Worm (Caenorhabditis elegans) whole organism, L4/young adult: Measurements from ENCODE around the gene cut-2.

ENCODE experiments used
- W03F9.2 ChIP-seq: fragments of 150-350 bp; optimal IDR thresholded peaks from 2 replicates; lab custom pipeline; 2014; ENCODE audit warnings: missing biosample characterization, missing genetic modification characterization
- dao-5 ChIP-seq: sonication (generic microtip); optimal IDR thresholded peaks from 2 replicates; lab custom pipeline; 2016; ENCODE audit warnings: missing genotype, missing genetic modification characterization, moderate library complexity, missing compliant biosample characterization
- him-1 ChIP-seq: sonication (generic microtip); optimal IDR thresholded peaks from 2 replicates; lab custom pipeline; 2016; ENCODE audit warnings: missing genotype, missing genetic modification reagents, missing genetic modification characterization, missing compliant biosample characterization

cut-2 gene

DNA sequence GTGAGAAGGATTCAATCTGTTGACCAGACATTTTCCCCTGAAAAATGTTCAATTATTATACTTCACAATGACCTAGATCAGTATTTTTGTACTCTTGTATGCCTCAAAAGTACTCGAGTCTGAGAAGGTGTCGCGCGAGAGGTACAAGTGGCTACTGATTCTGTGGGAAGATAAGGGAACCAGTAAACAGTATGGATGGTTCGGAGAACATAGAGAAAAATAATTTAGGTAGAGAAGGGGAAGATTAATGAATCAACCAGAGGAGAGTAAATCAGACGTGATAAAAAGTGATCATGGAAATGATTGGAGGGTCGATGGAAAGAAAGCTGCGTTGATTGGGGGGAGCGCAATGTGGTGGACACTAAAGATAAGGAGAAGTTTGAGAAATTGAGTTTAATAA is 25.3 kb upstream of the cut-2 start:
- TF ChIP-seq him-1 (tag; lab: Kevin White, UChicago), result no peak
- TF ChIP-seq W03F9.2 (tag; lab: Kevin White, UChicago), result no peak
- no peak for TF ChIP-seq dao-5 (tag; lab: Kevin White, UChicago)

ce11 chrV:13390936-13391335 is 23.8 kb upstream of the cut-2 start:
- TF ChIP-seq W03F9.2 (tag; lab: Kevin White, UChicago), result no peak
- TF ChIP-seq him-1 (tag; lab: Kevin White, UChicago), result no peak
- TF ChIP-seq dao-5 (tag; lab: Kevin White, UChicago), result no peak

- no peak for TF ChIP-seq dao-5 (tag; lab: Kevin White, UChicago)
- TF ChIP-seq him-1 (tag; lab: Kevin White, UChicago), result peak; percentile 8
These were observed 23.1 kb upstream of the cut-2 start, which contains the start of gene somi-1 for ce11 chrV:13391378-13392258. Gene somi-1, minus strand, starts transcription at chrV:13391395.

DNA sequence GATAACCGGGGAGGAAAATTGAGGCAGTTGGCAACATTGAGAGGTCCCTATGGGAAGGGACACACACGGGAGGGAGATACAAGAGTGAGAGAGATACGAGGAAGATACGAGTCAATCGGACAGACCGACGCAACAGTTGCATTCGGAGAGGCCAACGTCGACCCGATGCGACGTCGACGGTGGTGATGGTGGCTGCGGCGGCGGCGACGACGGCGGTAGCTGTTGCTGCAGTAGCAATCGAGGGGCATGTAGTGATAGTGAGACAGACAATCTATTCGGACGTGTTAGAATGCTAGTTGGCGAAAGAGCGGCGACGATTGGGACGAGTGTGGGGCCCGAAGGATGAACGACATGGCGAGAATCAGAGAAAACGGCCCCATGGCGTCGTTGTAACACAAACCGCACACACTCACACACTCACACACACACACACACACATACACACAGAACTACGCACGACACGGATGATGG is 21.4 kb upstream of the cut-2 start:
- no peak for TF ChIP-seq W03F9.2 (tag; lab: Kevin White, UChicago)
- no peak for TF ChIP-seq him-1 (tag; lab: Kevin White, UChicago)
- no peak for TF ChIP-seq dao-5 (tag; lab: Kevin White, UChicago)

DNA sequence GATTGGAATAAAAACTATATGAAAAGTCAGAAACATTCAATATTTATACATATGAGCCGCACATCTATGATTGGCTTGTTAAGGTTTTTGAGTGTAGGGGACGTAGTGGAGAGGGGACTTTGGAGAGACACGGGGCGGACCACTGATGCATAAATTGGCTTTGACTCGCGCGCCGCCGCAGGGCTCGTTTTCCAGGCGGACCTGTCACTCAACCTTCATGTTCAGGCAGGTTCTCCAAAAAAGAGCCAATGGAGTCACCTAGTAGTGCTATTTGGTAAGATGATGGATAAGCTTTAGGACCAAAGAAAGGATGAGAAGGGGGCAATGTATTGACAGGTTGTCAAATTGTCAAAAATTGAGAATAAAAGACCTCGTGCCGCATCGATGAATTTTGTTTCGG is 19.8 kb upstream of the cut-2 start:
- no peak for TF ChIP-seq dao-5 (tag; lab: Kevin White, UChicago)
- TF ChIP-seq him-1 (tag; lab: Kevin White, UChicago), result no peak
- no peak for TF ChIP-seq W03F9.2 (tag; lab: Kevin White, UChicago)

- TF ChIP-seq dao-5 (tag; lab: Kevin White, UChicago) (no peak), him-1 (tag; lab: Kevin White, UChicago) (peak; percentile 70), W03F9.2 (tag; lab: Kevin White, UChicago) (no peak)
These were observed 18.3 kb upstream of the cut-2 start for ce11 chrV:13396426-13396825.

DNA sequence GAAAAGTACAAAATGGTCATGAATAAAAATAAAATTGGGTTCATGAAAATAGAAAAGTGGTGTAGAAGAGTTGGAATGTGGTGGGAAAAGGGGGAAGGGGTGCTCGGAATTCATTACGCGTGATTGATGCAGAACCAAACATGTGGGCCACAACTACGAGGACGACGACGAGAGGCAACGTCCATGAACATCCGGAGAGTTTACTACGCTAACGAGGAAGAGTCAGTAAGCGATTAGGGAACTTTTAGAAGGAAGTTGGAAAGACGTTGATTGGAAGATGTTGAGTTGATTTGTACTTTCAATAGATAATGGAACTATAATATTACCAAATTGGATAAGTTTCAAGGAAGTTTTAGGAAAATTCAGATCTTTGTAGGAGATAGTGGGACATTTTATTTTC is 13.1 kb upstream of the cut-2 start:
- TF ChIP-seq dao-5 (tag; lab: Kevin White, UChicago), result no peak
- no peak for TF ChIP-seq him-1 (tag; lab: Kevin White, UChicago)
- no peak for TF ChIP-seq W03F9.2 (tag; lab: Kevin White, UChicago)

DNA sequence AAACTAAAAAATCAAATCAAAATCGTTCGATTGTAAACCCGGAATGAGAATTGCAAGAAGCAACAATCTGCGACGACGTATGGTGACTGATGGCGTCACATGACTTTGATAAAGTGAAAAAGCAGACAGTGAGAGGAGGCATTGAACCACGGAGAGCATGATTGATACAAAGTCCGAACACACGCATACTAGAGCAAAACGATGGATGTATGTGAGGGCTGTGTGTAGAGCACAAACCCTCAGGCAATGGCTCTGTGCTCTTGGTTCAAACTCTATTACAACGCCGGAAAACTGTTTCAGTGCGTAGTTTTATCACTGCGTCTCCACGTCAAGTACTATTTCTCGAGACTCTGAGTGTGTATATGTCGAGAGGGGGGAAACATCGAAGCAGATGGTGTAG is 12.2 kb upstream of the cut-2 start:
- TF ChIP-seq him-1 (tag; lab: Kevin White, UChicago), result no peak

DNA sequence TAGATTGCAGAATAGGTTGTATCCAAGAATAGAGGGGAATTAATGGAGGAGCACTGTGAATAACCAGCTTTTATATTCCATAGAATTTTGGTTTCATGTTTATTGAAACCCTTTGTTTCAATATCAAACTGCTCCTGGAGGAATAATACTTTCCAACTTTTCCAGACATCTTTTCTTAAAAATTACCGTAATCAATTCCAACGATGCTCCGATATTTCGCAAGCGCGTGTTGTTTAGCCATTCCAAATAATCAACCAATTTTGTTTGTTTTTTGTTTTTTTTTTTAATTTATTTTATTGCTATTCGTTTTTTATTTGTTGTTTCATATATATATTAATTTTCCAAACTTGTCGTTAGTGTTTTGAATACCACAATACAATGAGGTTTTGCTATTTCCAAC is 8.7 kb upstream of the cut-2 start, which contains the start of gene cutl-1:
Gene cutl-1, minus strand, starts transcription at position 83 of the 400 bp plus-strand sequence.
- no peak for TF ChIP-seq dao-5 (tag; lab: Kevin White, UChicago)
- TF ChIP-seq him-1 (tag; lab: Kevin White, UChicago), result no peak
- TF ChIP-seq W03F9.2 (tag; lab: Kevin White, UChicago), result no peak

DNA sequence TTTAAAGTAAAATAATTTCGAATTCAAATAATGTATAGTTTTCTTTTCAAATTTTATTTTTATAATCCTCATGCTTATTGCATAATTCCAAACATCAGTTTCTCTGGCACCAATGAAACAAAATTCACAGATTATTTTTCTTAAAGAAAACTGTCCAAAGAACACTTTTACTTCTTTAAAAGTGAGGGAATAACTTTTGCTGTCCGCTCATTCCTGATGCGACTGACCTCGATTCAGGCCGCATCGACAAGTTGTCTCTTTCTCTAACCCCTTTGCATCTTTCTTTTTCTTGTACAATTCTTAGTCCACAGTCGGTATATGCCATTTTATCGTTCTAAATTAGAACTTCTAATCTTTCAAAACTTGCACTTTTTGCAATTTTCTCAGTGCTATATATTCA is 8.2 kb upstream of the cut-2 start, which contains the start of gene F53F1.2:
Gene F53F1.2, plus strand, starts transcription at position 306 of the 400 bp plus-strand sequence.
- no peak for TF ChIP-seq him-1 (tag; lab: Kevin White, UChicago)
- no peak for TF ChIP-seq W03F9.2 (tag; lab: Kevin White, UChicago)
- TF ChIP-seq dao-5 (tag; lab: Kevin White, UChicago), result no peak

ce11 chrV:13407913-13408312 is 6.8 kb upstream of the cut-2 start, which contains the start of gene F53F1.3:
Gene F53F1.3, plus strand, starts transcription at chrV:13408242.
- TF ChIP-seq W03F9.2 (tag; lab: Kevin White, UChicago) (no peak), dao-5 (tag; lab: Kevin White, UChicago) (no peak), him-1 (tag; lab: Kevin White, UChicago) (no peak)

DNA sequence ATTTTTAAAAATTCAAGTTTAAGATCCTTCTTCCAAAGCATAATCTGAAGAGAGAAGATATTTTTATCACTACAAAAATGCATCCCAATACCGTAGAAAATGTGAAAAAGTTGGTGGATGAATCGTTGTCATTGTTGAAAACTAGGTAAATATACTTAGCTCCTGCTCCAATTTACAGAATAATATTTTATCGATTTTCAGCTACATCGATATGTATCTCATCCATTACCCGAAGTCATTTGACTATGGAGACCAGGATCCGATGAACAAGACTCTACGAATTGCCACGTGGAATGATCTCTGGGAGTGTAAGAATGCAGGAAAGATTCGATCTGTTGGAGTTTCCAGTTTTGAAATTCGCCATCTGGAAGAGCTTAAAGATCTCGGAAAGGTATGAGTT is 6.3 kb upstream of the cut-2 start:
- no peak for TF ChIP-seq dao-5 (tag; lab: Kevin White, UChicago)
- TF ChIP-seq W03F9.2 (tag; lab: Kevin White, UChicago), result no peak
- TF ChIP-seq him-1 (tag; lab: Kevin White, UChicago), result no peak

ce11 chrV:13409089-13409488 is 5.7 kb upstream of the cut-2 start:
- TF ChIP-seq him-1 (tag; lab: Kevin White, UChicago), result no peak
- TF ChIP-seq W03F9.2 (tag; lab: Kevin White, UChicago), result no peak
- TF ChIP-seq dao-5 (tag; lab: Kevin White, UChicago), result no peak

ce11 chrV:13410688-13411087 is 4.1 kb upstream of the cut-2 start, which contains the start of gene F53F1.4:
Gene F53F1.4, plus strand, starts transcription at chrV:13411077.
- TF ChIP-seq dao-5 (tag; lab: Kevin White, UChicago) (no peak), W03F9.2 (tag; lab: Kevin White, UChicago) (no peak), him-1 (tag; lab: Kevin White, UChicago) (no peak)
